Fruit fly (Drosophila melanogaster) whole organism, embryonic: ENCODE data around the gene CG32170.

Source experiments
- Aef1 ChIP-seq: fragments of 200-800 bp; sonication (Bioruptor generic); IDR thresholded peaks from 3 replicates; pipeline ENCODE4 v1.3.6; 2022; ENCODE audit warnings: missing biosample characterization, missing genetic modification characterization
- B-H2 ChIP-seq: fragments of 200-800 bp; sonication (Bioruptor generic); optimal IDR thresholded peaks from 2 replicates; lab custom pipeline; 2018; ENCODE audit warnings: missing biosample characterization, mild to moderate bottlenecking, missing genetic modification characterization
- Bdp1 ChIP-seq: fragments of 200-800 bp; sonication (Bioruptor generic); optimal IDR thresholded peaks from 3 replicates; lab custom pipeline; 2016; ENCODE audit warnings: missing biosample characterization, missing genetic modification characterization
- Bgb ChIP-seq: fragments of 200-800 bp; sonication (Bioruptor generic); IDR thresholded peaks from 2 replicates; pipeline ENCODE4 v1.3.6; 2022; ENCODE audit warnings: missing biosample characterization, missing genetic modification characterization; ENCODE audit not compliant: partially characterized antibody
- CG10543 ChIP-seq: fragments of 200-800 bp; sonication (Bioruptor generic); optimal IDR thresholded peaks from 3 replicates; lab custom pipeline; 2017; ENCODE audit warnings: missing biosample characterization, mild to moderate bottlenecking, missing genetic modification characterization, moderate library complexity
- CG10979 ChIP-seq: fragments of 200-800 bp; sonication (Bioruptor generic); optimal IDR thresholded peaks from 2 replicates; lab custom pipeline; 2018; ENCODE audit warnings: missing biosample characterization, mild to moderate bottlenecking, missing genetic modification characterization, moderate library complexity
- CG11085 ChIP-seq: fragments of 200-800 bp; sonication (Bioruptor generic); IDR thresholded peaks from 2 replicates; pipeline ENCODE4 v1.3.6; 2022; ENCODE audit warnings: missing biosample characterization, missing genetic modification characterization
- CG11723 ChIP-seq: fragments of 200-800 bp; sonication (Bioruptor generic); optimal IDR thresholded peaks from 2 replicates; lab custom pipeline; 2017; ENCODE audit warnings: missing biosample characterization, mild to moderate bottlenecking, missing genetic modification characterization
- CG12155 ChIP-seq: fragments of 200-800 bp; sonication (Bioruptor generic); optimal IDR thresholded peaks from 3 replicates; lab custom pipeline; 2016; ENCODE audit warnings: missing biosample characterization, missing genetic modification characterization
- CG12236 ChIP-seq: fragments of 200-800 bp; sonication (Bioruptor generic); optimal IDR thresholded peaks from 2 replicates; lab custom pipeline; 2016; ENCODE audit warnings: missing biosample characterization, missing genetic modification characterization
- CG12769 ChIP-seq: fragments of 200-800 bp; sonication (Bioruptor generic); optimal IDR thresholded peaks from 2 replicates; lab custom pipeline; 2019; ENCODE audit warnings: missing biosample characterization, mild to moderate bottlenecking, missing genetic modification characterization, moderate library complexity
- CG13775 ChIP-seq: fragments of 200-800 bp; sonication (Bioruptor generic); optimal IDR thresholded peaks from 3 replicates; lab custom pipeline; 2017; ENCODE audit warnings: missing biosample characterization, mild to moderate bottlenecking, missing genetic modification characterization
- CG14667 ChIP-seq: fragments of 200-800 bp; sonication (Bioruptor generic); IDR thresholded peaks from 2 replicates; pipeline ENCODE4 v1.3.6; 2022; ENCODE audit warnings: missing biosample characterization, missing genetic modification characterization
- CG16815 ChIP-seq: fragments of 200-800 bp; sonication (Bioruptor generic); optimal IDR thresholded peaks from 3 replicates; lab custom pipeline; 2017; ENCODE audit warnings: missing biosample characterization, mild to moderate bottlenecking, missing genetic modification characterization
- CG16863 ChIP-seq: fragments of 200-800 bp; sonication (Bioruptor generic); optimal IDR thresholded peaks from 3 replicates; lab custom pipeline; 2016; ENCODE audit warnings: missing biosample characterization, missing genetic modification characterization
- CG17385 ChIP-seq: fragments of 200-800 bp; sonication (Bioruptor generic); optimal IDR thresholded peaks from 3 replicates; lab custom pipeline; 2018; ENCODE audit warnings: missing biosample characterization, mild to moderate bottlenecking, missing genetic modification characterization
- CG1792 ChIP-seq: fragments of 200-800 bp; sonication (Bioruptor generic); optimal IDR thresholded peaks from 2 replicates; lab custom pipeline; 2016; ENCODE audit warnings: missing biosample characterization, missing genetic modification characterization
- CG18764 ChIP-seq: fragments of 200-800 bp; sonication (Bioruptor generic); optimal IDR thresholded peaks from 3 replicates; lab custom pipeline; 2016; ENCODE audit warnings: missing biosample characterization, missing genetic modification characterization
- CG30020 ChIP-seq: fragments of 200-800 bp; optimal IDR thresholded peaks from 2 replicates; lab custom pipeline; 2019; ENCODE audit warnings: missing biosample characterization, mild to moderate bottlenecking, missing genetic modification characterization, moderate library complexity
- CG31365 ChIP-seq: fragments of 200-800 bp; sonication (Bioruptor generic); optimal IDR thresholded peaks from 2 replicates; lab custom pipeline; 2018; ENCODE audit warnings: missing biosample characterization, mild to moderate bottlenecking, missing genetic modification characterization
- CG31441 ChIP-seq: fragments of 200-800 bp; sonication (Bioruptor generic); IDR thresholded peaks from 2 replicates; pipeline ENCODE4 v1.3.6; 2022; ENCODE audit warnings: missing biosample characterization, missing genetic modification characterization
- CG3163 ChIP-seq: fragments of 200-800 bp; sonication (Bioruptor generic); optimal IDR thresholded peaks from 3 replicates; lab custom pipeline; 2016; ENCODE audit warnings: missing biosample characterization, missing genetic modification characterization
- CG32772 ChIP-seq: fragments of 200-800 bp; sonication (Bioruptor generic); IDR thresholded peaks from 2 replicates; pipeline ENCODE4 v1.3.6; 2022; ENCODE audit warnings: missing biosample characterization, missing genetic modification characterization
- CG4360 ChIP-seq: fragments of 200-800 bp; sonication (Bioruptor generic); IDR thresholded peaks from 2 replicates; pipeline ENCODE4 v1.3.6; 2022; ENCODE audit warnings: missing biosample characterization, missing genetic modification characterization
- CG6683 ChIP-seq: fragments of 200-800 bp; sonication (Bioruptor generic); optimal IDR thresholded peaks from 2 replicates; lab custom pipeline; 2017; ENCODE audit warnings: missing biosample characterization, mild to moderate bottlenecking, missing genetic modification characterization, missing genetic modification reagents
- CG6813 ChIP-seq: fragments of 200-800 bp; sonication (Bioruptor generic); optimal IDR thresholded peaks from 2 replicates; lab custom pipeline; 2017; ENCODE audit warnings: missing biosample characterization, missing genetic modification characterization, mild to moderate bottlenecking, moderate library complexity, missing genetic modification reagents
- CG7928 ChIP-seq: fragments of 200-800 bp; sonication (Bioruptor generic); optimal IDR thresholded peaks from 2 replicates; lab custom pipeline; 2017; ENCODE audit warnings: missing biosample characterization, mild to moderate bottlenecking, missing genetic modification characterization
- CG9817 ChIP-seq: fragments of 200-800 bp; sonication (Bioruptor generic); optimal IDR thresholded peaks from 2 replicates; lab custom pipeline; 2018; ENCODE audit warnings: missing biosample characterization, mild to moderate bottlenecking, missing genetic modification characterization, moderate library complexity
- CkIIα-i1 ChIP-seq: fragments of 200-800 bp; sonication (Bioruptor generic); IDR thresholded peaks from 2 replicates; pipeline ENCODE4 v1.3.6; 2022; ENCODE audit warnings: missing biosample characterization, missing genetic modification characterization
- Drgx ChIP-seq: fragments of 200-800 bp; sonication (Bioruptor generic); IDR thresholded peaks from 2 replicates; pipeline ENCODE4 v1.3.6; 2022; ENCODE audit warnings: missing biosample characterization, missing genetic modification characterization
- Ets97D ChIP-seq: fragments of 200-800 bp; sonication (Bioruptor generic); optimal IDR thresholded peaks from 3 replicates; lab custom pipeline; 2016; ENCODE audit warnings: missing biosample characterization, missing genetic modification characterization
- Gsc ChIP-seq: fragments of 200-800 bp; sonication (Bioruptor generic); IDR thresholded peaks from 2 replicates; pipeline ENCODE4 v1.3.6; 2022; ENCODE audit warnings: missing biosample characterization, missing genetic modification characterization
- HLH4C ChIP-seq: fragments of 200-800 bp; sonication (Bioruptor generic); IDR thresholded peaks from 3 replicates; pipeline ENCODE4 v1.3.6; 2022; ENCODE audit warnings: missing biosample characterization, missing genetic modification characterization; ENCODE audit not compliant: partially characterized antibody
- Hr3 ChIP-seq: fragments of 200-800 bp; sonication (Bioruptor generic); optimal IDR thresholded peaks from 3 replicates; lab custom pipeline; 2016; ENCODE audit warnings: missing biosample characterization, missing genetic modification characterization
- NC2α ChIP-seq: fragments of 200-800 bp; sonication (Bioruptor generic); optimal IDR thresholded peaks from 2 replicates; lab custom pipeline; 2016; ENCODE audit warnings: missing biosample characterization, missing genetic modification characterization
- Pdp1 ChIP-seq, 2 experiments: fragments of 200-800 bp; sonication (Bioruptor generic); optimal IDR thresholded peaks; 3 replicates each; lab custom pipeline; 2016; ENCODE audit warnings: missing biosample characterization in 2 of 2, missing genetic modification characterization in 2 of 2, mild to moderate bottlenecking in 1 of 2, moderate library complexity in 1 of 2
- Ptx1 ChIP-seq: fragments of 200-800 bp; sonication (Bioruptor generic); IDR thresholded peaks from 2 replicates; pipeline ENCODE4 v1.3.6; 2022; ENCODE audit warnings: missing biosample characterization, missing genetic modification characterization
- aop ChIP-seq: fragments of 200-800 bp; sonication (Bioruptor generic); IDR thresholded peaks from 2 replicates; pipeline ENCODE4 v1.3.6; 2022; ENCODE audit warnings: missing biosample characterization, missing genetic modification characterization
- btn ChIP-seq: fragments of 200-800 bp; sonication (Bioruptor generic); optimal IDR thresholded peaks from 2 replicates; lab custom pipeline; 2016; ENCODE audit warnings: missing biosample characterization, missing genetic modification characterization
- chn ChIP-seq: fragments of 200-800 bp; sonication (Bioruptor generic); optimal IDR thresholded peaks from 2 replicates; lab custom pipeline; 2016; ENCODE audit warnings: missing biosample characterization, missing genetic modification characterization
- dati ChIP-seq: fragments of 200-800 bp; sonication (Bioruptor generic); IDR thresholded peaks from 2 replicates; pipeline ENCODE4 v1.3.6; 2022; ENCODE audit warnings: missing biosample characterization, missing genetic modification characterization
- dpn ChIP-seq, 2 experiments: fragments of 200-800 bp; sonication (Bioruptor generic); optimal IDR thresholded peaks; 3 replicates each; lab custom pipeline; 2016; ENCODE audit warnings: missing biosample characterization in 2 of 2, missing genetic modification characterization in 2 of 2
- h ChIP-seq: fragments of >200 bp; optimal IDR thresholded peaks from 2 replicates; lab custom pipeline; 2017
- kni ChIP-seq: fragments of 200-800 bp; sonication (Bioruptor generic); optimal IDR thresholded peaks from 3 replicates; lab custom pipeline; 2017; ENCODE audit warnings: mild to moderate bottlenecking, missing biosample characterization, missing genetic modification reagents, missing genetic modification characterization
- lilli ChIP-seq: fragments of 200-800 bp; sonication (Bioruptor generic); optimal IDR thresholded peaks from 3 replicates; lab custom pipeline; 2016; ENCODE audit warnings: missing biosample characterization, missing genetic modification characterization
- lmd ChIP-seq: fragments of 200-800 bp; sonication (Bioruptor generic); IDR thresholded peaks from 2 replicates; pipeline ENCODE4 v1.3.6; 2022; ENCODE audit warnings: missing biosample characterization, missing genetic modification characterization
- pho ChIP-seq: fragments of 200-800 bp; sonication (Bioruptor generic); optimal IDR thresholded peaks from 2 replicates; lab custom pipeline; 2016; ENCODE audit warnings: missing biosample characterization, missing genetic modification characterization
- row ChIP-seq: fragments of 200-800 bp; sonication (Bioruptor generic); IDR thresholded peaks from 3 replicates; pipeline ENCODE4 v1.3.6; 2022; ENCODE audit warnings: missing biosample characterization, missing genetic modification characterization
- run ChIP-seq: fragments of 200-800 bp; sonication (Bioruptor generic); optimal IDR thresholded peaks from 3 replicates; lab custom pipeline; 2018; ENCODE audit warnings: missing biosample characterization, mild to moderate bottlenecking, missing genetic modification characterization
- tin ChIP-seq: fragments of 200-800 bp; sonication (Bioruptor generic); optimal IDR thresholded peaks from 3 replicates; lab custom pipeline; 2016; ENCODE audit warnings: missing biosample characterization, missing genetic modification characterization
- twi ChIP-seq: fragments of 200-800 bp; optimal IDR thresholded peaks from 2 replicates; lab custom pipeline; 2019; ENCODE audit warnings: missing biosample characterization, mild to moderate bottlenecking, missing genetic modification characterization, moderate library complexity
- wdn ChIP-seq: fragments of 200-800 bp; sonication (Bioruptor generic); IDR thresholded peaks from 2 replicates; pipeline ENCODE4 v1.3.6; 2022; ENCODE audit warnings: missing biosample characterization, missing genetic modification characterization
- wek ChIP-seq: fragments of 200-800 bp; sonication (Bioruptor generic); optimal IDR thresholded peaks from 3 replicates; lab custom pipeline; 2018; ENCODE audit warnings: missing biosample characterization, mild to moderate bottlenecking, missing genetic modification characterization, moderate library complexity

CG32170 gene

dm6 chr3L:16840540-16840939 lies 36.6 kb upstream of the CG32170 start (continued):
- TF ChIP-seq CG12236 (GFP tag; lab: Kevin White, UChicago) (no peak), tin (GFP tag; lab: Kevin White, UChicago) (no peak), CG32772 (GFP tag; lab: Robert Waterston, UW) (no peak), CG11085 (GFP tag; lab: Robert Waterston, UW) (no peak), CG1792 (GFP tag; lab: Kevin White, UChicago) (no peak), pho (GFP tag; lab: Kevin White, UChicago) (no peak), lmd (GFP tag; lab: Robert Waterston, UW) (no peak; the same call in 1 of the 2 replicates), CG10979 (tag; lab: Kevin White, UChicago) (peak; percentile 30), wek (no peak), CG18764 (no peak), kni (no peak), NC2α (no peak), Pdp1 (GFP tag; optimal IDR thresholded peaks at IDR 0.05; lab: Kevin White, UChicago) (peak in 1 of 2 experiments; percentile 9), Aef1 (GFP tag; lab: Robert Waterston, UW) (no peak), CG3163 (GFP tag; lab: Kevin White, UChicago) (no peak), CG10543 (peak; percentile 23), h (no peak), CG16815 (GFP tag; lab: Kevin White, UChicago) (no peak), CG31441 (GFP tag; lab: Robert Waterston, UW) (no peak), CG16863 (GFP tag; lab: Kevin White, UChicago) (no peak), Bdp1 (GFP tag; lab: Kevin White, UChicago) (no peak), CG13775 (no peak), dati (GFP tag; lab: Robert Waterston, UW) (no peak), CG12155 (no peak), chn (no peak), CG11723 (no peak), B-H2 (GFP tag; lab: Kevin White, UChicago) (no peak), twi (tag; lab: Kevin White, UChicago) (no peak), lilli (GFP tag; lab: Kevin White, UChicago) (peak; percentile 8), CG17385 (GFP tag; lab: Kevin White, UChicago) (no peak), Hr3 (no peak), Gsc (GFP tag; lab: Robert Waterston, UW) (no peak), btn (GFP tag; lab: Kevin White, UChicago) (no peak), row (GFP tag; lab: Robert Waterston, UW) (peak; percentile 61; the same call in 2 of the 3 replicates), Ptx1 (GFP tag; lab: Robert Waterston, UW) (peak; percentile 55), CG7928 (GFP tag; lab: Kevin White, UChicago) (no peak), aop (GFP tag; lab: Robert Waterston, UW) (no peak), CG30020 (tag; lab: Kevin White, UChicago) (no peak), wdn (no peak), CG14667 (GFP tag; lab: Robert Waterston, UW) (no peak), CG12769 (tag; lab: Kevin White, UChicago) (no peak), HLH4C (GFP tag; lab: Robert Waterston, UW) (no peak), dpn (GFP tag; optimal IDR thresholded peaks at IDR 0.05; lab: Kevin White, UChicago) (peak in 1 of 2 experiments; percentile 22), CG6813 (GFP tag; lab: Kevin White, UChicago) (no peak), Drgx (GFP tag; lab: Robert Waterston, UW) (no peak), CG4360 (GFP tag; lab: Robert Waterston, UW) (no peak), CG31365 (no peak), CG6683 (GFP tag; lab: Kevin White, UChicago) (no peak), Bgb (no peak), Ets97D (GFP tag; lab: Kevin White, UChicago) (no peak), CG9817 (tag; lab: Kevin White, UChicago) (no peak), run (tag; lab: Kevin White, UChicago) (no peak), CkIIα-i1 (GFP tag; lab: Robert Waterston, UW) (no peak)
